Fruit fly (Drosophila melanogaster) whole organism, embryonic: ENCODE measurements around the gene CG14965.

Experiments
- Aef1 ChIP-seq: fragments of 200-800 bp; sonication (Bioruptor generic); IDR thresholded peaks from 3 replicates; pipeline ENCODE4 v1.3.6; 2022; ENCODE audit warnings: missing biosample characterization, missing genetic modification characterization
- Atf3 ChIP-seq: fragments of 200-800 bp; sonication (Bioruptor generic); optimal IDR thresholded peaks from 3 replicates; lab custom pipeline; 2016; ENCODE audit warnings: missing biosample characterization, missing genetic modification characterization
- CG11247 ChIP-seq: fragments of 200-800 bp; sonication (Bioruptor generic); IDR thresholded peaks from 2 replicates; pipeline ENCODE4 v1.3.6; 2022; ENCODE audit warnings: missing biosample characterization, missing genetic modification characterization
- CG6254 ChIP-seq: fragments of 200-800 bp; sonication (Bioruptor generic); optimal IDR thresholded peaks from 3 replicates; lab custom pipeline; 2017; ENCODE audit warnings: mild to moderate bottlenecking, missing biosample characterization, missing genetic modification reagents, missing genetic modification characterization
- CG8924 ChIP-seq: fragments of 200-800 bp; optimal IDR thresholded peaks from 3 replicates; lab custom pipeline; 2019; ENCODE audit warnings: missing biosample characterization, mild to moderate bottlenecking, missing genetic modification characterization, moderate library complexity
- Hsf ChIP-seq: fragments of 200-800 bp; sonication (Bioruptor generic); optimal IDR thresholded peaks from 3 replicates; lab custom pipeline; 2016; ENCODE audit warnings: missing biosample characterization, missing genetic modification characterization
- crc ChIP-seq: fragments of 200-800 bp; sonication (Bioruptor generic); optimal IDR thresholded peaks from 2 replicates; lab custom pipeline; 2016; ENCODE audit warnings: missing biosample characterization, missing genetic modification characterization
- pho ChIP-seq: fragments of 200-800 bp; sonication (Bioruptor generic); optimal IDR thresholded peaks from 2 replicates; lab custom pipeline; 2016; ENCODE audit warnings: missing biosample characterization, missing genetic modification characterization
- run ChIP-seq: fragments of 200-800 bp; sonication (Bioruptor generic); optimal IDR thresholded peaks from 3 replicates; lab custom pipeline; 2018; ENCODE audit warnings: missing biosample characterization, mild to moderate bottlenecking, missing genetic modification characterization
- tio ChIP-seq: fragments of 200-800 bp; sonication (Bioruptor generic); optimal IDR thresholded peaks from 2 replicates; lab custom pipeline; 2017; ENCODE audit warnings: missing biosample characterization, missing genetic modification characterization, inconsistent platforms

DNA sequence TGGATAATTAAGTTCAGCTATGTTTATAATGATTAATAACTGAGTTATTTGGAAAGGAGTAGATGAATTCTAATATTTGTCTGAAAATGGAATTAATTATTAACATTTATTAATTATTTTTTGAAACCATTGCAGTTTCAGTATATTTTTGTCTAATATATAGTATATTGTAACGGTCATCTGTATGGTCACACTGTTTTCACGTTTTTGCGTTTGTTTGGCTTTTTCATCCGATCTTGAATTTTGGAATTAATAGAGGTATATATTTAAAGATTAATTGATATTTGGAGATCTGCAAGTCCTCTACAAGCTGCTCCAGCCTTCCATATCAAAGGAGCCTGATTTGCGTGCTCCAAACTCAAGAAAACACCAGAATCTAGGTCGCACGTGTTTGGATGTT, 23.2 kb downstream of the CG14965 start, which contains the start of the genes CG32278 and CG32281:
- TF ChIP-seq tio (GFP tag; lab: Kevin White, UChicago) (no peak), Hsf (GFP tag; lab: Kevin White, UChicago) (no peak), CG6254 (no peak), Aef1 (GFP tag; lab: Robert Waterston, UW) (no peak), crc (no peak), CG8924 (tag; lab: Kevin White, UChicago) (no peak), pho (GFP tag; lab: Kevin White, UChicago) (no peak), CG11247 (GFP tag; lab: Robert Waterston, UW) (no peak), run (no peak), Atf3 (GFP tag; lab: Kevin White, UChicago) (no peak)
